In genomic region chrX:19191597-19191996, dm6 we compare ENCODE assay signal across 2 fruit fly cellular contexts.
TF ChIP-seq lines count a peak whose summit lies in the region.

No protein-coding gene starts in this region.

- TF ChIP-seq CTCF in whole organism, embryonic (GFP tag; optimal IDR thresholded peaks at IDR 0.05; lab: Kevin White, UChicago): no peak

TF ChIP-seq in whole organism, embryonic, 481 proteins besides CTCF, POLR2A, EP300 and RAD21:
- 0 out of 2 replicates have a peak, but pooled peaks have one; percentile 32 for TF ChIP-seq nerfin-2 (GFP tag; IDR thresholded peaks at IDR 0.05; lab: Robert Waterston, UW; ENCODE audit: partially characterized antibody)
- peak; percentile 51 for TF ChIP-seq CG16813 (GFP tag; IDR thresholded peaks at IDR 0.05; lab: Robert Waterston, UW; ENCODE audit: partially characterized antibody)
- TF ChIP-seq ken (GFP tag; IDR thresholded peaks at IDR 0.05; lab: Robert Waterston, UW): no peak
- 0 out of 3 replicates have a peak, but pooled peaks have one; percentile 41 for TF ChIP-seq HLH4C (GFP tag; IDR thresholded peaks at IDR 0.05; lab: Robert Waterston, UW; ENCODE audit: partially characterized antibody)
- TF ChIP-seq Mes4 (GFP tag; optimal IDR thresholded peaks at IDR 0.05; lab: Kevin White, UChicago): no peak
- no peak for TF ChIP-seq gfzf (GFP tag; optimal IDR thresholded peaks at IDR 0.05; lab: Kevin White, UChicago)
- no peak for TF ChIP-seq gcm2 (GFP tag; optimal IDR thresholded peaks at IDR 0.05; lab: Kevin White, UChicago)
- peak; percentile 36 for TF ChIP-seq D19A (tag; optimal IDR thresholded peaks at IDR 0.05; lab: Kevin White, UChicago)
- peak; percentile 46; the same call in 1 of the 3 replicates for TF ChIP-seq CG6791 (GFP tag; IDR thresholded peaks at IDR 0.05; lab: Robert Waterston, UW; ENCODE audit: partially characterized antibody)
- TF ChIP-seq CG3407 (GFP tag; optimal IDR thresholded peaks at IDR 0.05; lab: Kevin White, UChicago): no peak
- no peak for TF ChIP-seq CG12744 (GFP tag; optimal IDR thresholded peaks at IDR 0.05; lab: Kevin White, UChicago)
- TF ChIP-seq CG14860 (GFP tag; IDR thresholded peaks at IDR 0.05; lab: Robert Waterston, UW; ENCODE audit: partially characterized antibody): peak; percentile 53; the same call in 1 of the 3 replicates

TF ChIP-seq in whole organism, wandering third instar larva, 38 proteins besides CTCF, POLR2A, EP300 and RAD21:
- TF ChIP-seq usp (GFP tag; optimal IDR thresholded peaks at IDR 0.05; lab: Kevin White, UChicago): no peak
- TF ChIP-seq Mio (GFP tag; optimal IDR thresholded peaks at IDR 0.05; lab: Kevin White, UChicago): no peak
- TF ChIP-seq Dfd (GFP tag; optimal IDR thresholded peaks at IDR 0.05; lab: Kevin White, UChicago): peak; percentile 7
- no peak for TF ChIP-seq psq (GFP tag; optimal IDR thresholded peaks at IDR 0.05; lab: Kevin White, UChicago)
- TF ChIP-seq h (GFP tag; optimal IDR thresholded peaks at IDR 0.05; lab: Kevin White, UChicago): no peak
TF ChIP-seq in whole organism, wandering third instar larva: peak in this region for 1.

Comparison
In these comparisons a context has a peak if more than half of its experiments do, and no peak if none do; other contexts are left out.
1. Of the 10 proteins assayed by ChIP-seq in both whole organism, embryonic and whole organism, wandering third instar larva: peak only in whole organism, embryonic: none; only in whole organism, wandering third instar larva: Dfd; in both: none; in neither: 9.